Fruit fly (Drosophila melanogaster) whole organism: ENCODE results near the gene AMPdeam.

Source experiments
- CG8478 ChIP-seq: fragments of >200 bp; optimal IDR thresholded peaks from 2 replicates; lab custom pipeline; 2018; ENCODE audit warnings: inconsistent platforms
- Dll ChIP-seq: fragments of >200 bp; optimal IDR thresholded peaks from 2 replicates; lab custom pipeline; 2017
- EcR ChIP-seq, 2 experiments: fragments of >200 bp; optimal IDR thresholded peaks; 2 replicates each; lab custom pipeline; 2017; ENCODE audit warnings: missing biosample characterization in 2 of 2, missing genetic modification characterization in 2 of 2, missing genetic modification reagents in 2 of 2
- pan ChIP-seq: fragments of >200 bp; optimal IDR thresholded peaks from 2 replicates; lab custom pipeline; 2017
- psq ChIP-seq: fragments of >200 bp; optimal IDR thresholded peaks from 2 replicates; lab custom pipeline; 2017
- usp ChIP-seq: fragments of >200 bp; optimal IDR thresholded peaks from 2 replicates; lab custom pipeline; 2017; ENCODE audit warnings: missing biosample characterization, missing genetic modification characterization, mixed read lengths

Gene AMPdeam

dm6 chrX:13822753-13823152 is 22.9 kb downstream of the AMPdeam start, which contains the start of gene Nup93-1:
TSS of gene Nup93-1 (plus strand) at chrX:13822826.
- TF ChIP-seq CG8478 (lab: Kevin White, UChicago) (no peak), EcR (GFP tag; optimal IDR thresholded peaks at IDR 0.05; lab: Kevin White, UChicago) (no peak), Dll (lab: Kevin White, UChicago) (no peak), psq (no peak), pan (no peak), usp (GFP tag; lab: Kevin White, UChicago) (no peak)

- no peak for TF ChIP-seq EcR (GFP tag; optimal IDR thresholded peaks at IDR 0.05; lab: Kevin White, UChicago)
- TF ChIP-seq Dll (lab: Kevin White, UChicago), result no peak
- TF ChIP-seq usp (GFP tag; lab: Kevin White, UChicago), result no peak
- no peak for TF ChIP-seq CG8478 (lab: Kevin White, UChicago)
- no peak for TF ChIP-seq pan
- no peak for TF ChIP-seq psq
These were observed 23.7 kb downstream of the AMPdeam start, which contains the start of gene Clic for dm6 chrX:13821775-13822493. TSS of gene Clic (minus strand) at chrX:13822307.

dm6 chrX:13821039-13821774 is 24.5 kb downstream of the AMPdeam start:
- TF ChIP-seq psq (no peak), usp (GFP tag; lab: Kevin White, UChicago) (no peak), Dll (lab: Kevin White, UChicago) (no peak), EcR (GFP tag; optimal IDR thresholded peaks at IDR 0.05; lab: Kevin White, UChicago) (no peak), CG8478 (lab: Kevin White, UChicago) (no peak), pan (no peak)

- TF ChIP-seq EcR (GFP tag; optimal IDR thresholded peaks at IDR 0.05; lab: Kevin White, UChicago) (no peak), psq (no peak), usp (GFP tag; lab: Kevin White, UChicago) (no peak), pan (no peak), CG8478 (lab: Kevin White, UChicago) (no peak), Dll (lab: Kevin White, UChicago) (no peak)
These were observed 25.2 kb downstream of the AMPdeam start for dm6 chrX:13820310-13821038.

- TF ChIP-seq psq (no peak), pan (no peak), CG8478 (lab: Kevin White, UChicago) (no peak), Dll (lab: Kevin White, UChicago) (no peak), EcR (GFP tag; optimal IDR thresholded peaks at IDR 0.05; lab: Kevin White, UChicago) (no peak), usp (GFP tag; lab: Kevin White, UChicago) (no peak)
These were observed 26.0 kb downstream of the AMPdeam start for dm6 chrX:13819682-13820081.

dm6 chrX:13818841-13819240 is 26.8 kb downstream of the AMPdeam start:
- no peak for TF ChIP-seq EcR (GFP tag; optimal IDR thresholded peaks at IDR 0.05; lab: Kevin White, UChicago)
- TF ChIP-seq Dll (lab: Kevin White, UChicago), result no peak
- TF ChIP-seq psq, result no peak
- no peak for TF ChIP-seq usp (GFP tag; lab: Kevin White, UChicago)
- TF ChIP-seq CG8478 (lab: Kevin White, UChicago), result no peak
- TF ChIP-seq pan, result no peak

- TF ChIP-seq pan (no peak), EcR (GFP tag; optimal IDR thresholded peaks at IDR 0.05; lab: Kevin White, UChicago) (no peak), CG8478 (lab: Kevin White, UChicago) (no peak), usp (GFP tag; lab: Kevin White, UChicago) (no peak), psq (no peak), Dll (lab: Kevin White, UChicago) (no peak)
These were observed 27.5 kb downstream of the AMPdeam start for dm6 chrX:13818172-13818472.

- TF ChIP-seq usp (GFP tag; lab: Kevin White, UChicago) (no peak), Dll (lab: Kevin White, UChicago) (no peak), psq (no peak), EcR (GFP tag; optimal IDR thresholded peaks at IDR 0.05; lab: Kevin White, UChicago) (no peak), pan (no peak), CG8478 (lab: Kevin White, UChicago) (no peak)
These were observed 28.1 kb downstream of the AMPdeam start for dm6 chrX:13817418-13818171.

- TF ChIP-seq pan, result no peak
- no peak for TF ChIP-seq psq
- no peak for TF ChIP-seq usp (GFP tag; lab: Kevin White, UChicago)
- no peak for TF ChIP-seq EcR (GFP tag; optimal IDR thresholded peaks at IDR 0.05; lab: Kevin White, UChicago)
- TF ChIP-seq CG8478 (lab: Kevin White, UChicago), result no peak
- TF ChIP-seq Dll (lab: Kevin White, UChicago), result no peak
These were observed 30.0 kb downstream of the AMPdeam start for dm6 chrX:13815526-13816173.

dm6 chrX:13814058-13814457 is 31.6 kb downstream of the AMPdeam start:
- TF ChIP-seq EcR (GFP tag; optimal IDR thresholded peaks at IDR 0.05; lab: Kevin White, UChicago) (no peak), CG8478 (lab: Kevin White, UChicago) (no peak), usp (GFP tag; lab: Kevin White, UChicago) (no peak), pan (no peak)
